Fruit fly (Drosophila melanogaster) whole organism, embryonic: ENCODE data around the gene CG5172.

Experiments
- CG10959 ChIP-seq: fragments of 200-800 bp; sonication (Bioruptor generic); IDR thresholded peaks from 2 replicates; pipeline ENCODE4 v1.3.6; 2022; ENCODE audit warnings: missing biosample characterization, missing genetic modification characterization
- CG11504 ChIP-seq: fragments of 200-800 bp; sonication (Bioruptor generic); optimal IDR thresholded peaks from 3 replicates; lab custom pipeline; 2019; ENCODE audit warnings: missing biosample characterization, mild to moderate bottlenecking, missing genetic modification characterization, moderate library complexity
- CG12071 ChIP-seq: fragments of 200-800 bp; sonication (Bioruptor generic); optimal IDR thresholded peaks from 3 replicates; lab custom pipeline; 2018; ENCODE audit warnings: missing biosample characterization, mild to moderate bottlenecking, missing genetic modification characterization
- CG1529 ChIP-seq: fragments of 200-800 bp; sonication (Bioruptor generic); optimal IDR thresholded peaks from 3 replicates; lab custom pipeline; 2018; ENCODE audit warnings: missing biosample characterization, missing genetic modification characterization
- CG17912 ChIP-seq: fragments of 200-800 bp; sonication (Bioruptor generic); optimal IDR thresholded peaks from 2 replicates; lab custom pipeline; 2018; ENCODE audit warnings: missing biosample characterization, mild to moderate bottlenecking, missing genetic modification characterization
- CG3838 ChIP-seq: fragments of 200-800 bp; sonication (Bioruptor generic); optimal IDR thresholded peaks from 3 replicates; lab custom pipeline; 2016; ENCODE audit warnings: missing biosample characterization, missing genetic modification characterization
- CG3847 ChIP-seq: fragments of 200-800 bp; sonication (Bioruptor generic); IDR thresholded peaks from 2 replicates; pipeline ENCODE4 v1.3.6; 2022; ENCODE audit warnings: missing biosample characterization, missing genetic modification characterization
- CG3995 ChIP-seq: fragments of 200-800 bp; sonication (Bioruptor generic); optimal IDR thresholded peaks from 3 replicates; lab custom pipeline; 2016; ENCODE audit warnings: missing biosample characterization, missing genetic modification characterization
- CG4282 ChIP-seq: fragments of 200-800 bp; sonication (Bioruptor generic); optimal IDR thresholded peaks from 2 replicates; lab custom pipeline; 2016; ENCODE audit warnings: missing biosample characterization, missing genetic modification characterization
- CG4328 ChIP-seq: fragments of 200-800 bp; sonication (Bioruptor generic); optimal IDR thresholded peaks from 3 replicates; lab custom pipeline; 2017; ENCODE audit warnings: missing biosample characterization, missing genetic modification reagents, missing genetic modification characterization
- CTCF ChIP-seq: fragments of 200-800 bp; sonication (Bioruptor generic); optimal IDR thresholded peaks from 2 replicates; lab custom pipeline; 2017; ENCODE audit warnings: missing biosample characterization, mild to moderate bottlenecking, missing genetic modification characterization, moderate library complexity
- CkIIα-i1 ChIP-seq: fragments of 200-800 bp; sonication (Bioruptor generic); IDR thresholded peaks from 2 replicates; pipeline ENCODE4 v1.3.6; 2022; ENCODE audit warnings: missing biosample characterization, missing genetic modification characterization
- Doc2 ChIP-seq: fragments of 200-800 bp; sonication (Bioruptor generic); IDR thresholded peaks from 2 replicates; pipeline ENCODE4 v1.3.6; 2022; ENCODE audit warnings: missing biosample characterization, missing genetic modification characterization
- Dref ChIP-seq: fragments of 200-800 bp; sonication (Bioruptor generic); IDR thresholded peaks from 2 replicates; pipeline ENCODE4 v1.3.6; 2022; ENCODE audit warnings: missing biosample characterization, missing genetic modification characterization
- Drgx ChIP-seq: fragments of 200-800 bp; sonication (Bioruptor generic); IDR thresholded peaks from 2 replicates; pipeline ENCODE4 v1.3.6; 2022; ENCODE audit warnings: missing biosample characterization, missing genetic modification characterization
- E2f2 ChIP-seq: fragments of 200-800 bp; sonication (Bioruptor generic); IDR thresholded peaks from 2 replicates; pipeline ENCODE4 v1.3.6; 2022; ENCODE audit warnings: missing biosample characterization, missing genetic modification characterization
- Hmx ChIP-seq: fragments of 200-800 bp; sonication (Bioruptor generic); optimal IDR thresholded peaks from 2 replicates; lab custom pipeline; 2016; ENCODE audit warnings: missing biosample characterization, missing genetic modification characterization
- Hr3 ChIP-seq: fragments of 200-800 bp; sonication (Bioruptor generic); optimal IDR thresholded peaks from 3 replicates; lab custom pipeline; 2016; ENCODE audit warnings: missing biosample characterization, missing genetic modification characterization
- MTF-1 ChIP-seq: fragments of 200-800 bp; sonication (Bioruptor generic); optimal IDR thresholded peaks from 2 replicates; lab custom pipeline; 2018; ENCODE audit warnings: missing biosample characterization, mild to moderate bottlenecking, missing genetic modification characterization, borderline replicate concordance
- Mad ChIP-seq: fragments of 200-800 bp; sonication (Bioruptor generic); optimal IDR thresholded peaks from 2 replicates; lab custom pipeline; 2016; ENCODE audit warnings: missing biosample characterization, missing genetic modification characterization
- Med ChIP-seq: fragments of 200-800 bp; sonication (Bioruptor generic); peaks from one replicate; lab custom pipeline; 2016; ENCODE audit warnings: missing biosample characterization, missing genetic modification characterization, mild to moderate bottlenecking, inconsistent platforms, moderate library complexity
- Poxn ChIP-seq: fragments of 200-800 bp; sonication (Bioruptor generic); IDR thresholded peaks from 2 replicates; pipeline ENCODE4 v1.3.6; 2022; ENCODE audit warnings: missing biosample characterization, missing genetic modification characterization
- Ravus ChIP-seq: fragments of 200-800 bp; sonication (Bioruptor generic); IDR thresholded peaks from 2 replicates; pipeline ENCODE4 v1.3.6; 2022; ENCODE audit warnings: missing biosample characterization, missing genetic modification characterization
- bab2 ChIP-seq: fragments of 200-800 bp; sonication (Bioruptor generic); optimal IDR thresholded peaks from 2 replicates; lab custom pipeline; 2016; ENCODE audit warnings: missing biosample characterization, missing genetic modification characterization
- da ChIP-seq: fragments of 200-800 bp; sonication (Bioruptor generic); optimal IDR thresholded peaks from 2 replicates; lab custom pipeline; 2016; ENCODE audit warnings: missing biosample characterization, missing genetic modification characterization
- danr ChIP-seq: fragments of 200-800 bp; sonication (Bioruptor generic); IDR thresholded peaks from 2 replicates; pipeline ENCODE4 v1.3.6; 2022; ENCODE audit warnings: missing biosample characterization, missing genetic modification characterization
- dimm ChIP-seq: fragments of 200-800 bp; sonication (Bioruptor generic); IDR thresholded peaks from 2 replicates; pipeline ENCODE4 v1.3.6; 2022; ENCODE audit warnings: missing biosample characterization, missing genetic modification characterization
- dmrt99B ChIP-seq: fragments of 200-800 bp; sonication (Bioruptor generic); optimal IDR thresholded peaks from 2 replicates; lab custom pipeline; 2018; ENCODE audit warnings: missing biosample characterization, mild to moderate bottlenecking, missing genetic modification characterization, moderate library complexity
- dysf ChIP-seq: fragments of 200-800 bp; sonication (Bioruptor generic); IDR thresholded peaks from 3 replicates; pipeline ENCODE4 v1.3.6; 2022; ENCODE audit warnings: missing biosample characterization, missing genetic modification characterization
- ewg ChIP-seq: fragments of 200-800 bp; sonication (Bioruptor generic); optimal IDR thresholded peaks from 3 replicates; lab custom pipeline; 2017; ENCODE audit warnings: mild to moderate bottlenecking, missing biosample characterization, missing genetic modification reagents, missing genetic modification characterization
- fd3F ChIP-seq: fragments of 200-800 bp; sonication (Bioruptor generic); optimal IDR thresholded peaks from 2 replicates; lab custom pipeline; 2018; ENCODE audit warnings: missing biosample characterization, mild to moderate bottlenecking, missing genetic modification characterization, moderate library complexity
- gt ChIP-seq: fragments of 200-800 bp; sonication (Bioruptor generic); IDR thresholded peaks from 2 replicates; pipeline ENCODE4 v1.3.6; 2022; ENCODE audit warnings: missing biosample characterization, missing genetic modification characterization
- ham ChIP-seq: fragments of 200-800 bp; sonication (Bioruptor generic); IDR thresholded peaks from 2 replicates; pipeline ENCODE4 v1.3.6; 2022; ENCODE audit warnings: missing biosample characterization, missing genetic modification characterization
- hb ChIP-seq: fragments of 200-800 bp; sonication (Bioruptor generic); IDR thresholded peaks from 3 replicates; pipeline ENCODE4 v1.3.6; 2022; ENCODE audit warnings: missing biosample characterization, missing genetic modification characterization; ENCODE audit not compliant: partially characterized antibody
- ind ChIP-seq: fragments of 200-800 bp; sonication (Bioruptor generic); optimal IDR thresholded peaks from 3 replicates; lab custom pipeline; 2016; ENCODE audit warnings: missing biosample characterization, missing genetic modification characterization
- jigr1 ChIP-seq: fragments of 200-800 bp; sonication (Bioruptor generic); IDR thresholded peaks from 3 replicates; pipeline ENCODE4 v1.3.6; 2022; ENCODE audit warnings: missing biosample characterization, missing genetic modification characterization
- kni ChIP-seq: fragments of 200-800 bp; sonication (Bioruptor generic); optimal IDR thresholded peaks from 3 replicates; lab custom pipeline; 2017; ENCODE audit warnings: mild to moderate bottlenecking, missing biosample characterization, missing genetic modification reagents, missing genetic modification characterization
- nau ChIP-seq: fragments of 200-800 bp; sonication (Bioruptor generic); optimal IDR thresholded peaks from 3 replicates; lab custom pipeline; 2017; ENCODE audit warnings: missing biosample characterization, mild to moderate bottlenecking, missing genetic modification characterization, missing genetic modification reagents
- pb ChIP-seq: fragments of 200-800 bp; sonication (Bioruptor generic); optimal IDR thresholded peaks from 3 replicates; lab custom pipeline; 2016; ENCODE audit warnings: missing biosample characterization, missing genetic modification characterization
- prd ChIP-seq, 3 experiments: fragments of >200 bp in 2 of 3; fragments of 200-800 bp in 1 of 3; sonication (Bioruptor generic) in 1 of 3; optimal IDR thresholded peaks in 2 of 3; IDR thresholded peaks in 1 of 3; 2 replicates in 2 of 3; 3 replicates in 1 of 3; pipeline versions ENCODE4 v1.3.6 to Lab custom; 2017 to 2022; ENCODE audit warnings: missing biosample characterization in 1 of 3, missing genetic modification characterization in 1 of 3
- pros ChIP-seq: fragments of 200-800 bp; sonication (Bioruptor generic); optimal IDR thresholded peaks from 3 replicates; lab custom pipeline; 2019; ENCODE audit warnings: missing biosample characterization, mild to moderate bottlenecking, missing genetic modification characterization, moderate library complexity
- row ChIP-seq: fragments of 200-800 bp; sonication (Bioruptor generic); IDR thresholded peaks from 3 replicates; pipeline ENCODE4 v1.3.6; 2022; ENCODE audit warnings: missing biosample characterization, missing genetic modification characterization
- sd ChIP-seq: fragments of 200-800 bp; sonication (Bioruptor generic); optimal IDR thresholded peaks from 3 replicates; lab custom pipeline; 2018; ENCODE audit warnings: missing biosample characterization, mild to moderate bottlenecking, missing genetic modification characterization, moderate library complexity
- slbo ChIP-seq: fragments of 200-800 bp; sonication (Bioruptor generic); IDR thresholded peaks from 2 replicates; pipeline ENCODE4 v1.3.6; 2022; ENCODE audit warnings: missing biosample characterization, missing genetic modification characterization
- stwl ChIP-seq: fragments of 200-800 bp; sonication (Bioruptor generic); optimal IDR thresholded peaks from 3 replicates; lab custom pipeline; 2018; ENCODE audit warnings: missing biosample characterization, mild to moderate bottlenecking, missing genetic modification characterization, moderate library complexity
- unpg ChIP-seq: fragments of 200-800 bp; sonication (Bioruptor generic); optimal IDR thresholded peaks from 3 replicates; lab custom pipeline; 2018; ENCODE audit warnings: missing biosample characterization, mild to moderate bottlenecking, missing genetic modification characterization, moderate library complexity
- yki ChIP-seq: fragments of >200 bp; optimal IDR thresholded peaks from 3 replicates; lab custom pipeline; 2018
- zen ChIP-seq: fragments of 200-800 bp; sonication (Bioruptor generic); optimal IDR thresholded peaks from 3 replicates; lab custom pipeline; 2018; ENCODE audit warnings: missing biosample characterization, mild to moderate bottlenecking, missing genetic modification characterization, moderate library complexity
- zen2 ChIP-seq: fragments of 200-800 bp; sonication (Bioruptor generic); IDR thresholded peaks from 3 replicates; pipeline ENCODE4 v1.3.6; 2022; ENCODE audit warnings: missing biosample characterization, missing genetic modification characterization; ENCODE audit not compliant: partially characterized antibody

CG5172 gene

dm6 chrX:17237421-17237820 lies 16.2 kb downstream of the CG5172 start (continued):
- TF ChIP-seq CG17912 (no peak), CG3995 (GFP tag; lab: Kevin White, UChicago) (no peak), Hmx (GFP tag; lab: Kevin White, UChicago) (no peak), slbo (GFP tag; lab: Robert Waterston, UW) (no peak), CTCF (no peak), dimm (GFP tag; lab: Robert Waterston, UW) (no peak), danr (no peak), dysf (GFP tag; lab: Robert Waterston, UW) (0 out of 3 replicates have a peak, but pooled peaks have one; percentile 5), Drgx (peak; percentile 65), Hr3 (GFP tag; lab: Kevin White, UChicago) (no peak), ham (no peak), ewg (peak; percentile 0), Dref (GFP tag; lab: Robert Waterston, UW) (no peak), bab2 (GFP tag; lab: Kevin White, UChicago) (no peak), yki (lab: Kevin White, UChicago) (no peak), Ravus (GFP tag; lab: Robert Waterston, UW) (no peak), Poxn (GFP tag; lab: Robert Waterston, UW) (no peak), nau (no peak), CkIIα-i1 (GFP tag; lab: Robert Waterston, UW) (no peak), fd3F (GFP tag; lab: Kevin White, UChicago) (no peak), stwl (tag; lab: Kevin White, UChicago) (no peak), CG3847 (GFP tag; lab: Robert Waterston, UW) (no peak), CG4282 (GFP tag; lab: Kevin White, UChicago) (no peak), jigr1 (GFP tag; lab: Robert Waterston, UW) (no peak), E2f2 (GFP tag; lab: Robert Waterston, UW) (no peak), zen2 (no peak), MTF-1 (GFP tag; lab: Kevin White, UChicago) (no peak), ind (GFP tag; lab: Kevin White, UChicago) (no peak), da (no peak), Med (GFP tag; lab: Kevin White, UChicago) (no peak), dmrt99B (tag; lab: Kevin White, UChicago) (peak; percentile 67), hb (GFP tag; lab: Robert Waterston, UW) (no peak), CG3838 (no peak), Mad (no peak), zen (peak; percentile 17), CG10959 (GFP tag; lab: Robert Waterston, UW) (no peak), row (GFP tag; lab: Robert Waterston, UW) (peak; percentile 40; the same call in 2 of the 3 replicates), sd (no peak), unpg (peak; percentile 39), prd (optimal IDR thresholded peaks at IDR 0.05; lab: Kevin White, UChicago) (no peak), prd (GFP tag; IDR thresholded peaks at IDR 0.05; lab: Robert Waterston, UW) (0 out of 3 replicates have a peak, but pooled peaks have one; percentile 41), CG1529 (no peak), CG12071 (GFP tag; lab: Kevin White, UChicago) (no peak), CG11504 (tag; lab: Kevin White, UChicago) (peak; percentile 68), pros (no peak), Doc2 (GFP tag; lab: Robert Waterston, UW) (no peak), kni (GFP tag; lab: Kevin White, UChicago) (no peak), gt (GFP tag; lab: Robert Waterston, UW) (no peak), pb (GFP tag; lab: Kevin White, UChicago) (no peak), CG4328 (GFP tag; lab: Kevin White, UChicago) (no peak)
